Worm (Caenorhabditis elegans) whole organism, midembryonic: ENCODE results near the gene C36C5.15.

Source experiments
- T22C8.4 ChIP-seq: fragments of 200-800 bp; sonication (Bioruptor generic); IDR thresholded peaks from 2 replicates; pipeline ENCODE4 v1.3.6; 2022; ENCODE audit warnings: missing genetic modification characterization, missing compliant biosample characterization
- cog-1 ChIP-seq: sonication (generic microtip); optimal IDR thresholded peaks from 2 replicates; lab custom pipeline; 2016; ENCODE audit warnings: missing genetic modification characterization, missing compliant biosample characterization
- flt-1 ChIP-seq: fragments of 200-800 bp; sonication (Bioruptor generic); IDR thresholded peaks from 2 replicates; pipeline ENCODE4 v1.3.6; 2022; ENCODE audit warnings: missing genetic modification characterization, missing compliant biosample characterization
- klf-2 ChIP-seq: fragments of 200-800 bp; sonication (Bioruptor generic); conservative IDR thresholded peaks from 2 replicates; pipeline ENCODE4 v1.3.6; 2022; ENCODE audit warnings: missing genetic modification reagents, missing genetic modification characterization, missing compliant biosample characterization
- med-1 ChIP-seq: sonication (generic microtip); optimal IDR thresholded peaks from 2 replicates; lab custom pipeline; 2017; ENCODE audit warnings: missing genetic modification characterization, mild to moderate bottlenecking, missing compliant biosample characterization, antibody characterized with exemption, missing genetic modification reagents; ENCODE audit not compliant: insufficient read depth
- ref-1 ChIP-seq: fragments of 200-800 bp; sonication (Bioruptor generic); conservative IDR thresholded peaks from 2 replicates; pipeline ENCODE4 v1.3.6; 2022; ENCODE audit warnings: missing genetic modification reagents, missing genetic modification characterization, missing compliant biosample characterization
- tab-1 ChIP-seq: fragments of 200-800 bp; sonication (Bioruptor generic); IDR thresholded peaks from 2 replicates; pipeline ENCODE4 v1.3.6; 2022; ENCODE audit warnings: missing genetic modification characterization, missing compliant biosample characterization
- ztf-23 ChIP-seq: fragments of 200-800 bp; sonication (Bioruptor generic); IDR thresholded peaks from 2 replicates; pipeline ENCODE4 v1.3.6; 2022; ENCODE audit warnings: missing genetic modification reagents, missing genetic modification characterization, missing compliant biosample characterization
- ztf-29 ChIP-seq: fragments of 200-800 bp; sonication (Bioruptor generic); IDR thresholded peaks from 2 replicates; pipeline ENCODE4 v1.3.6; 2022; ENCODE audit warnings: missing genetic modification reagents, missing genetic modification characterization, missing compliant biosample characterization

The C36C5.15 gene

DNA sequence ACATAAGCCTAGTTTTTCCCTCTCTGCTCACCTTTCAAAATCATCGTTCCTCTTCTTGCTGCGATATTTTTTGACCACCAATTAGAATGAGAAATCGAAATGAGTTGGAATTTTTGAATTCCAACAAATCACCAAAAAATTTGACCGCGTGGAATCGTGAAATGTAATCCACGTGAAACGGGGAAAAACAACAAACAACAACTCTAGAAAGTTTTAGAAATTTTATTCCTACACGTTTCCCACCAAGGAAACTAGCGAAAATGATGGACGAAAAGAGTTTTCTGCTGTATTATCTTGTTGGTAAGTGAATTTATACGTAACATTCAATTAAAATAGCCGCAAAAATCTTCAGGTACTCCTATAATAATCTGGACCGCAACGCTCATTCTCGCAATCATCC is 30.1 kb downstream of the C36C5.15 start, which contains the start of the genes irld-3 and F02C9.1:
TSS of gene irld-3 (minus strand) at position 101 of the 400 bp plus-strand sequence.
TSS of gene F02C9.1 (plus strand) at position 216 of the 400 bp plus-strand sequence.
- TF ChIP-seq tab-1 (GFP tag; lab: Robert Waterston, UW): no peak

DNA sequence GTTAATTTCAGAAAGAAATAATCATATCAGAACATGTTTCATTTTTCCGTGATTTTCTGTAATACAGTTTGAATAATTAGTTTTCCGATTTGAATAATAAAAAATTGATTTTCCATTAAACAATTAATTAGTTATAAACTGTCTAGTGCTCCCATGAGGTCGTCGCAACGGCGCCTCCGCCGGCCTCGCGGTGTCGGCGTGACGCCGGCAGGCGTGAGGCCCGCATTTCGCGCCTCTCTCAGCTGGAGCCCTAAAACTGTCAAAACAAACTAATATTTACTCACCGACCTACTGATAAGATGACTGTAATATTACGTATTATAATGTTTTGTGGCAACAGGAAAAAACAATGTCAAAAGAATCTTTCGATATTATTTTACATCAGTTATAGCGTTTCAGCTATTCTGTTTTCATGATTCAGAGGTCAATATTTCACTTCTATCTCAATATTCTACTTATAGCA is 35.2 kb downstream of the C36C5.15 start, which contains the start of gene F02C9.2:
TSS of gene F02C9.2 (plus strand) at position 413 of the 463 bp plus-strand sequence.
- TF ChIP-seq cog-1 (tag; lab: Kevin White, UChicago) (no peak), flt-1 (no peak), klf-2 (GFP tag; lab: Robert Waterston, UW) (no peak), ref-1 (GFP tag; lab: Robert Waterston, UW) (no peak), med-1 (GFP tag; lab: Kevin White, UChicago) (no peak), tab-1 (GFP tag; lab: Robert Waterston, UW) (no peak), ztf-29 (GFP tag; lab: Robert Waterston, UW) (no peak), ztf-23 (no peak), T22C8.4 (no peak)

DNA sequence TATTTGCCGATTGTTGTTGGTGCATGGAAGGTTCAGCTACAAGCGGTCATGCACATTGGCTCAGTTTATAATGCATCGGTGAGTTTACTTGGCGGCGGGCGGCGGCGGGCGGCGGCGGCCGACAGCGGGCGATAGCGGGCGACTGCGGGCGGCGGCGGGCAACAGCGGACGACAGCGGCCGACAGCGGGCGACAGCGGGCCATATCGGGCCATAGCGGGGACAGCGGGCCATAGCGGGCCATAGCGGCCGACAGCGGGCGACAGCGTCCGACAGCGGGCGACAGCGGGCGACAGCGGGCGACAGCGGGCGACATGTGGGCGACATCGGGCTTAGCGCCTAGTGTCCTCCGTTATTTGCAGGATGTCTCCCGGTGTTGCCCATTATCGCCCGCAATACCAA is 36.4 kb downstream of the C36C5.15 start:
- no peak for TF ChIP-seq cog-1 (tag; lab: Kevin White, UChicago)
- peak; percentile 48; the same call in 1 of the 2 replicates for TF ChIP-seq flt-1
- no peak for TF ChIP-seq klf-2 (GFP tag; lab: Robert Waterston, UW)
- no peak for TF ChIP-seq ref-1 (GFP tag; lab: Robert Waterston, UW)
- TF ChIP-seq tab-1 (GFP tag; lab: Robert Waterston, UW): no peak
- no peak for TF ChIP-seq ztf-23

ce11 chrV:3128803-3129202 is 39.7 kb downstream of the C36C5.15 start, which contains the start of gene tat-6:
Gene tat-6 (plus strand): TSS chrV:3129103.
- TF ChIP-seq ztf-29 (GFP tag; lab: Robert Waterston, UW) (no peak), cog-1 (tag; lab: Kevin White, UChicago) (no peak), ref-1 (GFP tag; lab: Robert Waterston, UW) (no peak), med-1 (GFP tag; lab: Kevin White, UChicago) (no peak), ztf-23 (no peak), klf-2 (GFP tag; lab: Robert Waterston, UW) (no peak), flt-1 (no peak), T22C8.4 (no peak), tab-1 (GFP tag; lab: Robert Waterston, UW) (no peak)

DNA sequence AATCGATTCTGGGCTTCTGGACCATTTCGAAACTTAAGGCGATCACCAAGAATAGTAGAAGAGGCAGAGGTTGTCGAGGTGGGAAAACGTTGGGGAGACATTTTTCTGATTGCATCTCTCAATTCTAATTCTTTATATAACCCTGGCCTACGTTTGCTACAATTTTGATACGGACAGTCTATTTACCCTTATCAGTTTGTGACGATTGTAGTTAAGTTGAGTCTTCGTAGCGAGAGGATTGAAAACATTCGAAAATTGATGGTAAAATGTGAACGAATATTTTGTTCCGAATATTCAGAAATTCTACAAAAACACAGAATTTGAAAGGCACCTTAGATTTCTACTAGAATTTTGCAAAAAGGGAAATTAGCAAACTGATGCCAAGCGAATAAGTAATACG is 40.9 kb downstream of the C36C5.15 start, which contains the start of gene Y73C8C.10:
TSS of gene Y73C8C.10 (minus strand) at position 101 of the 400 bp plus-strand sequence.
- TF ChIP-seq flt-1 (no peak), ztf-29 (GFP tag; lab: Robert Waterston, UW) (no peak), ref-1 (GFP tag; lab: Robert Waterston, UW) (no peak), med-1 (GFP tag; lab: Kevin White, UChicago) (no peak), cog-1 (tag; lab: Kevin White, UChicago) (no peak), T22C8.4 (no peak), ztf-23 (no peak), tab-1 (GFP tag; lab: Robert Waterston, UW) (no peak), klf-2 (GFP tag; lab: Robert Waterston, UW) (no peak)

DNA sequence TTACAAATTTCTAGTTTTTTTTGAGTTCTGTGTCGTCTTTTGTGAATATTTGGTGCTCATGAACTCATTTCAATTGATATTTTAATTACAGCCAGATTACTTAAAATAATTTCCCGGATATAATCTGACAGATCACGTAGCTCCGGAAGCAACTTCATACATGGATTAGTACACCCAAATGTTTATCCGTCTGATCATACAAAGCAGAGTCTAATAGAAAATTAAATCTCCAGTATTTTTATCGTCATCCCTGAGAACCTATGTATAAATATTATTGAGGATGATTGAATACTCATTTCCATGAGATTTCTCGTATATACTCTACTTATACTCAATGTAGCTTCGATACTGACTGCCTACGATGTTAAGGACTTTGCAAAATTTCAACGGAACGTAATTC is 43.6 kb downstream of the C36C5.15 start, which contains the start of gene Y73C8C.12:
TSS of gene Y73C8C.12 (plus strand) at position 301 of the 400 bp plus-strand sequence.
- no peak for TF ChIP-seq med-1 (GFP tag; lab: Kevin White, UChicago)
- no peak for TF ChIP-seq klf-2 (GFP tag; lab: Robert Waterston, UW)

ce11 chrV:3122403-3122802 is 46.1 kb downstream of the C36C5.15 start:
- no peak for TF ChIP-seq ztf-29 (GFP tag; lab: Robert Waterston, UW)
- no peak for TF ChIP-seq klf-2 (GFP tag; lab: Robert Waterston, UW)
- TF ChIP-seq flt-1: no peak
- TF ChIP-seq T22C8.4: no peak
- no peak for TF ChIP-seq ztf-23
- no peak for TF ChIP-seq ref-1 (GFP tag; lab: Robert Waterston, UW)
- no peak for TF ChIP-seq med-1 (GFP tag; lab: Kevin White, UChicago)
- TF ChIP-seq tab-1 (GFP tag; lab: Robert Waterston, UW): no peak
- TF ChIP-seq cog-1 (tag; lab: Kevin White, UChicago): no peak

ce11 chrV:3121743-3122142 is 46.8 kb downstream of the C36C5.15 start, which contains the start of gene srt-56:
Gene srt-56 (minus strand): TSS chrV:3121843.
- TF ChIP-seq tab-1 (GFP tag; lab: Robert Waterston, UW): no peak
- TF ChIP-seq ztf-29 (GFP tag; lab: Robert Waterston, UW): no peak
- no peak for TF ChIP-seq T22C8.4
- TF ChIP-seq ref-1 (GFP tag; lab: Robert Waterston, UW): no peak
- no peak for TF ChIP-seq ztf-23
- no peak for TF ChIP-seq klf-2 (GFP tag; lab: Robert Waterston, UW)
- no peak for TF ChIP-seq med-1 (GFP tag; lab: Kevin White, UChicago)
- no peak for TF ChIP-seq cog-1 (tag; lab: Kevin White, UChicago)
- no peak for TF ChIP-seq flt-1

DNA sequence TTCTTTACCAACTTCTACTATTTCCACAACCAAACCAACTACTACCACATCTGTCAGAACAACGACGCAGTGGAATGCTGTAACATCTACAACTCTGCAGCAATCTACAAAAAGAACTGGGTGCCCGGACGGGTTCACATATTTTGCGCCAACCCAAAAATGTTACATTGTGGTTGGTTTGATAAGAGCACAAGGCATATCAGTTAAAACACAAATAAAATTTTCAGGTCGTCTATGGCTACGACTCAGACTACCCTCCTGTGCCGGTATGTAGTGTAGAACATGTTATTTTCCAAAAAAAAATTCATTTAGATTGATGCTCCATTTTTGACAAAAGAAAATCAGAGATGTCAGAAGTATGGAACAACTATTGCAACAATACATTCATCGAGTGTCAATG is 49.4 kb downstream of the C36C5.15 start:
- TF ChIP-seq ztf-29 (GFP tag; lab: Robert Waterston, UW) (no peak), flt-1 (no peak), cog-1 (tag; lab: Kevin White, UChicago) (no peak), ref-1 (GFP tag; lab: Robert Waterston, UW) (no peak), klf-2 (GFP tag; lab: Robert Waterston, UW) (no peak), T22C8.4 (no peak), tab-1 (GFP tag; lab: Robert Waterston, UW) (no peak), ztf-23 (no peak), med-1 (GFP tag; lab: Kevin White, UChicago) (no peak)

DNA sequence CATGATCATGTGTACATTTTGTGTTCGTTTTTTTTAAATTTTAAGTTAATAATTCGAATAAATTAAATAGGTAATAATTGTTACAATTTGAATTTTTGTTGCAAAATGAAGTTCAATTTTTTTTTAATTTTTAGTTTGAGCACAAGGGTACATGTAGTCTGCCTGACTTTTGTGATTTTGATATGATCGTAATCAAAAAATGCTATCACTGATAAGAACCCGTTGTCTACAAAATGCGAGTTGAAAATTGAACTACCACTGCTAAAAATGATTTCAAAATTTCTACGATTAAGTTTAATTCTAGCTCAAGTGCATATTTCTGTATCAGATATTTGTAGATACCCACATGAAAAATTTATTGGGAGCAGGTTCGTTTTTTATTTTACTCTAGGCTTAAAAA is 50.4 kb downstream of the C36C5.15 start, which contains the start of gene clec-210:
TSS of gene clec-210 (plus strand) at position 211 of the 400 bp plus-strand sequence.
- no peak for TF ChIP-seq flt-1
- no peak for TF ChIP-seq ref-1 (GFP tag; lab: Robert Waterston, UW)
- no peak for TF ChIP-seq tab-1 (GFP tag; lab: Robert Waterston, UW)
- TF ChIP-seq ztf-23: no peak
- TF ChIP-seq klf-2 (GFP tag; lab: Robert Waterston, UW): no peak
